Worm (Caenorhabditis elegans) whole organism, early embryonic: Measurements from ENCODE around the gene C27A7.8.

Source experiments
- F13C5.2 ChIP-seq: sonication (generic microtip); optimal IDR thresholded peaks from 2 replicates; lab custom pipeline; 2017; ENCODE audit warnings: mild to moderate bottlenecking, missing genetic modification characterization, inconsistent platforms, missing compliant biosample characterization
- ama-1 ChIP-seq: fragments of 150-350 bp; optimal IDR thresholded peaks from 2 replicates; lab custom pipeline; 2014
- ceh-13 ChIP-seq: fragments of 200-800 bp; sonication (Bioruptor generic); optimal IDR thresholded peaks from 2 replicates; lab custom pipeline; 2018; ENCODE audit warnings: mild to moderate bottlenecking, missing genetic modification characterization, missing compliant biosample characterization
- ceh-36 ChIP-seq: sonication (generic microtip); optimal IDR thresholded peaks from 2 replicates; lab custom pipeline; 2016; ENCODE audit warnings: missing genetic modification characterization, inconsistent platforms, missing compliant biosample characterization
- ets-7 ChIP-seq: sonication (generic microtip); optimal IDR thresholded peaks from 2 replicates; lab custom pipeline; 2016; ENCODE audit warnings: missing genotype, missing genetic modification characterization, missing compliant biosample characterization
- flt-1 ChIP-seq: fragments of 200-800 bp; sonication (Bioruptor generic); IDR thresholded peaks from 2 replicates; pipeline ENCODE4 v1.3.6; 2022; ENCODE audit warnings: missing genetic modification characterization, missing compliant biosample characterization
- hmbx-1 ChIP-seq: sonication (generic microtip); optimal IDR thresholded peaks from 2 replicates; lab custom pipeline; 2016; ENCODE audit warnings: mild to moderate bottlenecking, missing genetic modification characterization, missing compliant biosample characterization
- hnd-1 ChIP-seq: sonication (generic microtip); optimal IDR thresholded peaks from 2 replicates; lab custom pipeline; 2016; ENCODE audit warnings: missing genetic modification characterization, missing compliant biosample characterization
- pes-1 ChIP-seq: fragments of 200-800 bp; sonication (Bioruptor generic); IDR thresholded peaks from 2 replicates; pipeline ENCODE4 v1.3.6; 2022; ENCODE audit warnings: missing genetic modification reagents, missing genetic modification characterization, missing compliant biosample characterization
- scrt-1 ChIP-seq: fragments of 200-800 bp; sonication (Bioruptor generic); IDR thresholded peaks from 2 replicates; pipeline ENCODE4 v1.3.6; 2022; ENCODE audit warnings: missing genetic modification characterization, missing compliant biosample characterization
- sea-1 ChIP-seq: fragments of 200-800 bp; sonication (Bioruptor generic); conservative IDR thresholded peaks from 2 replicates; pipeline ENCODE4 v1.3.6; 2022; ENCODE audit warnings: missing genetic modification characterization, missing compliant biosample characterization
- tbx-11 ChIP-seq: fragments of 200-800 bp; sonication (Bioruptor generic); IDR thresholded peaks from 2 replicates; pipeline ENCODE4 v1.3.6; 2022; ENCODE audit warnings: missing genetic modification characterization, missing compliant biosample characterization
- tbx-37 ChIP-seq: fragments of 200-800 bp; sonication (Bioruptor generic); conservative IDR thresholded peaks from 2 replicates; pipeline ENCODE4 v1.3.6; 2022; ENCODE audit warnings: missing genetic modification reagents, missing genetic modification characterization, missing compliant biosample characterization

ce11 chrV:12190943-12191569, 38.1 kb downstream of the C27A7.8 start, which contains the start of gene dpy-30:
- no peak for TF ChIP-seq pes-1 (GFP tag; lab: Robert Waterston, UW)
- no peak for TF ChIP-seq sea-1 (GFP tag; lab: Robert Waterston, UW)
- TF ChIP-seq ceh-13, result no peak
- TF ChIP-seq F13C5.2, result peak; percentile 39
- TF ChIP-seq hmbx-1, result no peak
- TF ChIP-seq scrt-1 (GFP tag; lab: Robert Waterston, UW), result no peak
- TF ChIP-seq ceh-36 (tag; lab: Kevin White, UChicago), result no peak
- TF ChIP-seq ama-1 (lab: Kevin White, UChicago), result no peak
- TF ChIP-seq tbx-11 (GFP tag; lab: Robert Waterston, UW), result no peak
- TF ChIP-seq tbx-37 (GFP tag; lab: Robert Waterston, UW), result no peak
- TF ChIP-seq flt-1 (GFP tag; lab: Robert Waterston, UW), result no peak
- no peak for TF ChIP-seq hnd-1 (tag; lab: Kevin White, UChicago)
- no peak for TF ChIP-seq ets-7 (tag; lab: Kevin White, UChicago)
